Worm (Caenorhabditis elegans) whole organism, L1 larva: Measurements from ENCODE around the gene col-166.

Source experiments
- aly-2 ChIP-seq: fragments of 150-350 bp; optimal IDR thresholded peaks from 2 replicates; lab custom pipeline; 2014; ENCODE audit warnings: missing biosample characterization, missing genetic modification characterization
- blmp-1 ChIP-seq: fragments of 150-350 bp; optimal IDR thresholded peaks from 2 replicates; lab custom pipeline; 2014; ENCODE audit warnings: missing biosample characterization, missing genetic modification characterization
- ceh-82 ChIP-seq, 3 experiments: fragments of 150-350 bp in 1 of 3; sonication (generic microtip) in 2 of 3; optimal IDR thresholded peaks; 2 replicates each; lab custom pipeline; 2014 to 2017; ENCODE audit warnings: missing biosample characterization in 3 of 3, missing genetic modification characterization in 3 of 3
- dpl-1 ChIP-seq, 3 experiments: fragments of 150-350 bp in 2 of 3; sonication (generic microtip) in 1 of 3; optimal IDR thresholded peaks; 2 replicates each; lab custom pipeline; 2014 to 2017; ENCODE audit warnings: missing biosample characterization in 3 of 3, missing genetic modification characterization in 3 of 3, missing genetic modification reagents in 3 of 3
- efl-1 ChIP-seq, 4 experiments: fragments of 150-350 bp; optimal IDR thresholded peaks in 3 of 4; peaks in 1 of 4; 1 replicate in 1 of 4; 2 replicates in 3 of 4; lab custom pipeline; 2014; ENCODE audit warnings: missing biosample characterization in 2 of 4, missing genetic modification characterization in 2 of 4, missing genetic modification reagents in 2 of 4
- egl-27 ChIP-seq, 2 experiments: fragments of 150-350 bp in 1 of 2; sonication (generic microtip); optimal IDR thresholded peaks; 3 replicates each; lab custom pipeline; 2017 to 2018; ENCODE audit warnings: missing biosample characterization in 2 of 2, missing genetic modification characterization in 2 of 2, missing genetic modification reagents in 2 of 2
- elt-3 ChIP-seq, 6 experiments: fragments of 150-350 bp in 1 of 6; sonication (generic microtip); optimal IDR thresholded peaks; 2 replicates each; lab custom pipeline; 2017 to 2018; ENCODE audit warnings: missing biosample characterization in 6 of 6, missing genetic modification characterization in 6 of 6, inconsistent platforms in 1 of 6
- lin-39 ChIP-seq: fragments of 150-350 bp; optimal IDR thresholded peaks from 2 replicates; lab custom pipeline; 2014; ENCODE audit warnings: missing biosample characterization, missing genetic modification reagents, missing genetic modification characterization
- nhr-77 ChIP-seq: fragments of 150-350 bp; optimal IDR thresholded peaks from 2 replicates; lab custom pipeline; 2014; ENCODE audit warnings: missing biosample characterization, missing genetic modification characterization
- nhr-90 ChIP-seq: sonication (generic microtip); optimal IDR thresholded peaks from 2 replicates; lab custom pipeline; 2016; ENCODE audit warnings: mild to moderate bottlenecking, missing genetic modification characterization, missing compliant biosample characterization; ENCODE audit not compliant: poor library complexity
- sptf-1 ChIP-seq: fragments of 150-350 bp; optimal IDR thresholded peaks from 2 replicates; lab custom pipeline; 2014; ENCODE audit warnings: missing biosample characterization, missing genetic modification characterization
- unc-62 ChIP-seq: fragments of 150-350 bp; optimal IDR thresholded peaks from 2 replicates; lab custom pipeline; 2014; ENCODE audit warnings: missing biosample characterization, missing genetic modification reagents, missing genetic modification characterization

DNA sequence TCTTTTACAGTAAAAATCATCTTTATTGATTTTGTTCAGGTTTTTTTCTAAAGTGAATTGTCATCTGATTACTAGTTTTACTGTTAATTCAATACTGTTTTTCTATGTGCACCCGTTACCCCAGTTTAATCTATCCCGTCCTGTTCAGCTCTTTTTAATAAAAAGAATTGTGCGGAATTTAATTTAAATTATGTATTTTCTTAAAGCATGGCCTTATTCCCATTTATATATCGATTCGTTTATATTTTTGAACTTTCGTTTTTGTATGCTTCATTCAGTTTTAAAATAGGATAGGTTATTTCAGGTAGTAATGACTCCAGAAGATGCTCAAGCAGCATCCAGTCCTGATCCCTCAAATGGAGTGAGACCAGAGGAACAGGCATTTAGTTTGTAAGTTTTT is 13.1 kb upstream of the col-166 start, which contains the start of gene W05H9.2:
- no peak for TF ChIP-seq efl-1 (optimal IDR thresholded peaks at IDR 0.05; lab: Kevin White, UChicago)
- no peak for TF ChIP-seq efl-1 (GFP tag; optimal IDR thresholded peaks at IDR 0.05 in 1 of 2; lab: Kevin White, UChicago)
- TF ChIP-seq unc-62 (GFP tag; lab: Kevin White, UChicago), result no peak
- TF ChIP-seq lin-39 (tag; lab: Kevin White, UChicago), result no peak
- TF ChIP-seq sptf-1 (tag; lab: Kevin White, UChicago), result no peak
- TF ChIP-seq egl-27 (tag; optimal IDR thresholded peaks at IDR 0.05; lab: Kevin White, UChicago), result no peak
- no peak for TF ChIP-seq ceh-82 (tag; optimal IDR thresholded peaks at IDR 0.05; lab: Kevin White, UChicago)
- no peak for TF ChIP-seq elt-3 (tag; optimal IDR thresholded peaks at IDR 0.05; lab: Kevin White, UChicago)
- TF ChIP-seq blmp-1 (tag; lab: Kevin White, UChicago), result no peak
- TF ChIP-seq nhr-90, result no peak
- TF ChIP-seq aly-2 (tag; lab: Kevin White, UChicago), result no peak
- TF ChIP-seq dpl-1 (GFP tag; optimal IDR thresholded peaks at IDR 0.05; lab: Kevin White, UChicago), result no peak
- no peak for TF ChIP-seq nhr-77 (tag; lab: Kevin White, UChicago)
